Fruit fly (Drosophila melanogaster) whole organism, adult: ENCODE measurements around the gene KP78b.

Experiments used
- CG11617 ChIP-seq: fragments of 200-800 bp; sonication (Bioruptor generic); optimal IDR thresholded peaks from 2 replicates; lab custom pipeline; 2017; ENCODE audit warnings: mild to moderate bottlenecking, missing biosample characterization, missing genetic modification reagents, missing genetic modification characterization
- CG12768 ChIP-seq: fragments of 200-800 bp; sonication (Bioruptor generic); optimal IDR thresholded peaks from 2 replicates; lab custom pipeline; 2017; ENCODE audit warnings: missing biosample characterization, missing genetic modification characterization, mild to moderate bottlenecking, moderate library complexity, missing genetic modification reagents
- CG1620 ChIP-seq: fragments of 200-800 bp; sonication (Bioruptor generic); optimal IDR thresholded peaks from 2 replicates; lab custom pipeline; 2016; ENCODE audit warnings: missing biosample characterization, missing genetic modification characterization
- CG5204 ChIP-seq: fragments of 200-800 bp; sonication (Bioruptor generic); optimal IDR thresholded peaks from 2 replicates; lab custom pipeline; 2016; ENCODE audit warnings: missing biosample characterization, missing genetic modification characterization
- CG7045 ChIP-seq: fragments of 200-800 bp; sonication (Bioruptor generic); optimal IDR thresholded peaks from 2 replicates; lab custom pipeline; 2017; ENCODE audit warnings: missing biosample characterization, mild to moderate bottlenecking, missing genetic modification characterization
- CG7101 ChIP-seq: fragments of 200-800 bp; sonication (Bioruptor generic); optimal IDR thresholded peaks from 2 replicates; lab custom pipeline; 2018; ENCODE audit warnings: missing biosample characterization, mild to moderate bottlenecking, missing genetic modification characterization, moderate library complexity
- Clk ChIP-seq: fragments of 200-800 bp; sonication (Bioruptor generic); optimal IDR thresholded peaks from 2 replicates; lab custom pipeline; 2017; ENCODE audit warnings: missing biosample characterization, missing genetic modification characterization
- Crg-1 ChIP-seq: fragments of 200-800 bp; sonication (Bioruptor generic); optimal IDR thresholded peaks from 2 replicates; lab custom pipeline; 2016; ENCODE audit warnings: missing biosample characterization, missing genetic modification characterization
- Hr96 ChIP-seq: fragments of 200-800 bp; sonication (Bioruptor generic); optimal IDR thresholded peaks from 2 replicates; lab custom pipeline; 2016; ENCODE audit warnings: missing biosample characterization, missing genetic modification characterization
- kay ChIP-seq: fragments of 200-800 bp; sonication (Bioruptor generic); peaks from one replicate; lab custom pipeline; 2016; ENCODE audit warnings: missing biosample characterization, missing genetic modification characterization, borderline replicate concordance
- pad ChIP-seq: fragments of 200-800 bp; sonication (Bioruptor generic); optimal IDR thresholded peaks from 3 replicates; lab custom pipeline; 2017; ENCODE audit warnings: missing biosample characterization, missing genetic modification characterization, mild to moderate bottlenecking, moderate library complexity, missing genetic modification reagents
- tj ChIP-seq: fragments of 200-800 bp; sonication (Bioruptor generic); optimal IDR thresholded peaks from 3 replicates; lab custom pipeline; 2017; ENCODE audit warnings: missing biosample characterization, mild to moderate bottlenecking, missing genetic modification characterization, moderate library complexity
- toe ChIP-seq: fragments of 200-800 bp; sonication (Bioruptor generic); optimal IDR thresholded peaks from 2 replicates; lab custom pipeline; 2016; ENCODE audit warnings: missing biosample characterization, missing genetic modification characterization

- TF ChIP-seq CG1620 (GFP tag; lab: Kevin White, UChicago) (no peak), Hr96 (no peak), Crg-1 (no peak), CG11617 (GFP tag; lab: Kevin White, UChicago) (no peak), CG7045 (no peak), tj (GFP tag; lab: Kevin White, UChicago) (no peak), CG7101 (tag; lab: Kevin White, UChicago) (no peak), Clk (GFP tag; lab: Kevin White, UChicago) (no peak), pad (no peak), toe (GFP tag; lab: Kevin White, UChicago) (no peak), CG12768 (GFP tag; lab: Kevin White, UChicago) (no peak), kay (GFP tag; lab: Kevin White, UChicago) (no peak), CG5204 (no peak)
Observed at dm6 chr3R:11316667-11317066, 36.3 kb downstream of the KP78b start.
